Fruit fly (Drosophila melanogaster): ENCODE data around the gene CG8100.

Gene CG8100

dm6 chr3L:14071621-14072020, 11.8 kb upstream of the CG8100 start, which contains the start of gene Pex1:
Gene Pex1 (plus strand): TSS chr3L:14071892.
- no peak for TF ChIP-seq CG14655 (GFP tag; optimal IDR thresholded peaks at IDR 0.05)
- TF ChIP-seq EcR (GFP tag; optimal IDR thresholded peaks at IDR 0.05) = no peak
- peak; percentile 79 for TF ChIP-seq CG12605 (GFP tag; IDR thresholded peaks at IDR 0.05)
- TF ChIP-seq rn (GFP tag; IDR thresholded peaks at IDR 0.05) = no peak
- no peak for TF ChIP-seq CG15710 (tag; optimal IDR thresholded peaks at IDR 0.05)
- TF ChIP-seq CG4496 (GFP tag; IDR thresholded peaks at IDR 0.05) = 0 out of 3 replicates have a peak, but pooled peaks have one; percentile 25
- no peak for TF ChIP-seq CG9948 (tag; optimal IDR thresholded peaks at IDR 0.05)

- TF ChIP-seq CG17806 (tag; optimal IDR thresholded peaks at IDR 0.05) (no peak), rn (GFP tag; IDR thresholded peaks at IDR 0.05) (no peak), Pif1A (GFP tag; optimal IDR thresholded peaks at IDR 0.05) (no peak), CG13204 (GFP tag; optimal IDR thresholded peaks at IDR 0.05) (no peak), fd96Ca (GFP tag; IDR thresholded peaks at IDR 0.05) (no peak), CG4496 (GFP tag; IDR thresholded peaks at IDR 0.05) (no peak), Snoo (tag; optimal IDR thresholded peaks at IDR 0.05) (no peak), CG8301 (tag; optimal IDR thresholded peaks at IDR 0.05) (no peak), CG15710 (tag; optimal IDR thresholded peaks at IDR 0.05) (no peak), D1 (tag; optimal IDR thresholded peaks at IDR 0.05) (no peak), Pif1B (GFP tag; optimal IDR thresholded peaks at IDR 0.05) (no peak), CG14655 (GFP tag; optimal IDR thresholded peaks at IDR 0.05) (no peak)
These were observed 7.9 kb upstream of the CG8100 start, which contains the start of gene btl for dm6 chr3L:14075472-14075871. Gene btl (plus strand): TSS chr3L:14075772.

DNA sequence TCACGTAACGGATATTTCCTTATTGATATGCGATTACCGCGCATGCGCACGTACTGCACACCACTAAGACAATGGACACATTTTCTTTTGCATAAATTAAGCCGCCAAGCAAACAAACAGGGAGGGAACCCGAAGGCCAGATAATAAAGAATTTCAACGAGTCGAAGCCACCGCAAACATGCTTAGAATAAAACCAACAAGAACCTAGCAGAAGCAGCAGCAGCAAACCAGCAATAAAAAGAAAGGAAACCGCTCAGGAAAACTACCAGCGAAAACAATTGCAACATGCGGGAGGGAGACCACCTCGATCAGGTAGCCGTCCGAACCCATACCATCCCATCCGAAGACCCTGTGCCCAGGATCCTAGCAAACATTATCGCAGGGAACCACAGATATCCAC, 6.9 kb upstream of the CG8100 start:
- TF ChIP-seq CG34367 (tag; optimal IDR thresholded peaks at IDR 0.05) (no peak), CG14655 (GFP tag; optimal IDR thresholded peaks at IDR 0.05) (no peak), CG8159 (tag; optimal IDR thresholded peaks at IDR 0.05) (no peak), CG9948 (tag; optimal IDR thresholded peaks at IDR 0.05) (no peak), CG32121 (GFP tag; IDR thresholded peaks at IDR 0.05) (no peak), D1 (tag; optimal IDR thresholded peaks at IDR 0.05) (no peak)

dm6 chr3L:14078227-14078626, 5.2 kb upstream of the CG8100 start:
- no peak for TF ChIP-seq CG8159 (tag; optimal IDR thresholded peaks at IDR 0.05)
- TF ChIP-seq CG13204 (GFP tag; optimal IDR thresholded peaks at IDR 0.05) = no peak
- TF ChIP-seq Pif1B (GFP tag; optimal IDR thresholded peaks at IDR 0.05) = no peak
- no peak for TF ChIP-seq CG4496 (GFP tag; IDR thresholded peaks at IDR 0.05)
- no peak for TF ChIP-seq CG10348 (GFP tag; IDR thresholded peaks at IDR 0.05)
- TF ChIP-seq rn (GFP tag; IDR thresholded peaks at IDR 0.05) = no peak
- no peak for TF ChIP-seq Pif1A (GFP tag; optimal IDR thresholded peaks at IDR 0.05)
- TF ChIP-seq EcR (GFP tag; optimal IDR thresholded peaks at IDR 0.05) = no peak
- no peak for TF ChIP-seq Snoo (tag; optimal IDR thresholded peaks at IDR 0.05)
- TF ChIP-seq CG14655 (GFP tag; optimal IDR thresholded peaks at IDR 0.05) = no peak
- no peak for TF ChIP-seq gl (tag; optimal IDR thresholded peaks at IDR 0.05)
- TF ChIP-seq Ets98B (GFP tag; IDR thresholded peaks at IDR 0.05) = no peak

DNA sequence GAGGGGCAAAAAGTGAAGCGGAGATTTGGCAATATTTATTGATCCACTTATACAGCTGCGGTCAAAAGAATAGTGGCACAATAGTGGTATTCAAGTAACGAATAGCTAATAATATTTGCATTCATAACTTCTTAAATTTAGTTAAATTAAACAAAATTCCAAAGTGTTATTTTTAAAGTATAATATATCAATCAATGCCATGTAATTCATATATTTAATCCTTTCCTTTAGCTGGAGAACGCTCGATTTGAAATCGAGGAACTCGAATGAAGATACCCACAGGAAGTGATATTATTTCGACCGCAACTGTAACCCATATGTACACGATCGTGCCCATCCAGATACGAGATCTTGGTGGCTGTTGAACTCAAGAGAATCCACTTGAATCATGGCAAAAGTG, 4.2 kb upstream of the CG8100 start:
- TF ChIP-seq gl (tag; optimal IDR thresholded peaks at IDR 0.05) = no peak
- TF ChIP-seq CG32121 (GFP tag; IDR thresholded peaks at IDR 0.05) = no peak
- TF ChIP-seq fd96Ca (GFP tag; IDR thresholded peaks at IDR 0.05) = no peak
- TF ChIP-seq Snoo (tag; optimal IDR thresholded peaks at IDR 0.05) = no peak
- no peak for TF ChIP-seq Pif1A (GFP tag; optimal IDR thresholded peaks at IDR 0.05)
- no peak for TF ChIP-seq CG10348 (GFP tag; IDR thresholded peaks at IDR 0.05)
- no peak for TF ChIP-seq Ets98B (GFP tag; IDR thresholded peaks at IDR 0.05)
- no peak for TF ChIP-seq CG4496 (GFP tag; IDR thresholded peaks at IDR 0.05)
- TF ChIP-seq rn (GFP tag; IDR thresholded peaks at IDR 0.05) = no peak
- TF ChIP-seq CG15710 (tag; optimal IDR thresholded peaks at IDR 0.05) = no peak
- no peak for TF ChIP-seq EcR (GFP tag; optimal IDR thresholded peaks at IDR 0.05)
- TF ChIP-seq CG9948 (tag; optimal IDR thresholded peaks at IDR 0.05) = no peak
- no peak for TF ChIP-seq CG8301 (tag; optimal IDR thresholded peaks at IDR 0.05)
- TF ChIP-seq CG14655 (GFP tag; optimal IDR thresholded peaks at IDR 0.05) = no peak
- TF ChIP-seq CG8159 (tag; optimal IDR thresholded peaks at IDR 0.05) = no peak
- TF ChIP-seq CG13204 (GFP tag; optimal IDR thresholded peaks at IDR 0.05) = no peak
- no peak for TF ChIP-seq CG12605 (GFP tag; IDR thresholded peaks at IDR 0.05)
- TF ChIP-seq Pif1B (GFP tag; optimal IDR thresholded peaks at IDR 0.05) = no peak
- no peak for TF ChIP-seq CG17806 (tag; optimal IDR thresholded peaks at IDR 0.05)
- TF ChIP-seq CG34367 (tag; optimal IDR thresholded peaks at IDR 0.05) = no peak

dm6 chr3L:14086225-14086624, 2.8 kb downstream of the CG8100 start:
- TF ChIP-seq CG12605 (GFP tag; IDR thresholded peaks at IDR 0.05) = no peak
- TF ChIP-seq CG10348 (GFP tag; IDR thresholded peaks at IDR 0.05) = no peak
- TF ChIP-seq CG14655 (GFP tag; optimal IDR thresholded peaks at IDR 0.05) = no peak
- no peak for TF ChIP-seq fd96Ca (GFP tag; IDR thresholded peaks at IDR 0.05)
- no peak for TF ChIP-seq Pif1A (GFP tag; optimal IDR thresholded peaks at IDR 0.05)
- no peak for TF ChIP-seq CG15710 (tag; optimal IDR thresholded peaks at IDR 0.05)
- no peak for TF ChIP-seq rn (GFP tag; IDR thresholded peaks at IDR 0.05)
- TF ChIP-seq Pif1B (GFP tag; optimal IDR thresholded peaks at IDR 0.05) = no peak
- TF ChIP-seq Snoo (tag; optimal IDR thresholded peaks at IDR 0.05) = no peak
- TF ChIP-seq CG8159 (tag; optimal IDR thresholded peaks at IDR 0.05) = no peak
- no peak for TF ChIP-seq gl (tag; optimal IDR thresholded peaks at IDR 0.05)
- no peak for TF ChIP-seq D1 (tag; optimal IDR thresholded peaks at IDR 0.05)

DNA sequence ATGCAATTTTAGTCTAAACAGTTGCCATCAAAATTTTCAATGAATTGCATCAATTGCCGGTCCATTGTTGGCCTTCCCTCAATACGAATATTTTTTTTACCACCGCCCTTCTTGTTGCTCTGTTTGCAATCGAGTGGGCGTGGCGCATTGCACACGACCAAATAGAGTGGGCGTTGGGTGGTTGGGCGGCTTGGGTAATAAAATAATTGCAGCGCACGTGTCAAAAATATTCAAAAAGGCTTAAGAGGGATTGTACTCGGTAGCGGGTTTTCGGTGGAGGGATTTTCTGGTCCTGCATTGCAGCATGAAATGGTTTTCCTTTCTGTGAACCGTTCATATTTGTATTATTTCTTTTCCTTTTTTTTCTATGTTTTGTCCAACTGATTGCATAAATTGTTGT, 5.6 kb downstream of the CG8100 start:
- TF ChIP-seq CG15710 (tag; optimal IDR thresholded peaks at IDR 0.05) (no peak), CG14655 (GFP tag; optimal IDR thresholded peaks at IDR 0.05) (no peak), Ets98B (GFP tag; IDR thresholded peaks at IDR 0.05) (no peak), CG10348 (GFP tag; IDR thresholded peaks at IDR 0.05) (no peak), CG32121 (GFP tag; IDR thresholded peaks at IDR 0.05) (no peak), CG13204 (GFP tag; optimal IDR thresholded peaks at IDR 0.05) (no peak), EcR (GFP tag; optimal IDR thresholded peaks at IDR 0.05) (no peak)

Measured in whole organism, pupa.